Worm (Caenorhabditis elegans) whole organism, L2 larva: Measurements from ENCODE around the gene srj-57.

Experiments used
- dmd-4 ChIP-seq: sonication (generic microtip); optimal IDR thresholded peaks from 2 replicates; lab custom pipeline; 2017; ENCODE audit warnings: missing biosample characterization, missing genetic modification characterization
- elt-1 ChIP-seq: fragments of 150-350 bp; optimal IDR thresholded peaks from 2 replicates; lab custom pipeline; 2014; ENCODE audit warnings: missing biosample characterization, missing genetic modification characterization
- nhr-12 ChIP-seq: fragments of 150-350 bp; optimal IDR thresholded peaks from 2 replicates; lab custom pipeline; 2014; ENCODE audit warnings: missing biosample characterization, missing genetic modification characterization

ce11 chrV:2810164-2810563 is 45.2 kb downstream of the srj-57 start, which contains the start of gene F54E2.1:
- TF ChIP-seq elt-1 (tag; lab: Kevin White, UChicago), result no peak
- TF ChIP-seq nhr-12, result no peak
- no peak for TF ChIP-seq dmd-4
